Fruit fly (Drosophila melanogaster): Measurements from ENCODE around the gene CG13841.
A peak's percentile ranks its signal among the peaks of the same experiment; 100 is the strongest.

Gene CG13841

dm6 chr3R:22724149-22724973 is 43.1 kb downstream of the CG13841 start, which contains the start of gene Irp-1A (continued):
- no peak for TF ChIP-seq D (optimal IDR thresholded peaks at IDR 0.05)
- TF ChIP-seq D (GFP tag; optimal IDR thresholded peaks at IDR 0.05), result peak; percentile 33
- no peak for TF ChIP-seq CTCF (GFP tag; optimal IDR thresholded peaks at IDR 0.05)
- TF ChIP-seq NFAT (GFP tag; IDR thresholded peaks at IDR 0.05), result peak; percentile 64; the same call in 1 of the 2 replicates
- TF ChIP-seq disco-r (GFP tag; optimal IDR thresholded peaks at IDR 0.05), result no peak
- no peak for TF ChIP-seq z (GFP tag; IDR thresholded peaks at IDR 0.05)
- no peak for TF ChIP-seq ems (GFP tag; optimal IDR thresholded peaks at IDR 0.05)
- no peak for TF ChIP-seq tup (GFP tag; optimal IDR thresholded peaks at IDR 0.05)
- peak; percentile 57 for TF ChIP-seq Deaf1 (tag; optimal IDR thresholded peaks at IDR 0.05)
- TF ChIP-seq Dll (GFP tag; IDR thresholded peaks at IDR 0.05; ENCODE audit: partially characterized antibody), result peak; percentile 87
- TF ChIP-seq pho (GFP tag; optimal IDR thresholded peaks at IDR 0.05), result peak; percentile 52
- peak; percentile 58 for TF ChIP-seq Oli (tag; optimal IDR thresholded peaks at IDR 0.05)
- peak; percentile 28 to 87 for TF ChIP-seq Hr51 (GFP tag; optimal IDR thresholded peaks at IDR 0.05)
- peak; percentile 49 for TF ChIP-seq Hsf (GFP tag; optimal IDR thresholded peaks at IDR 0.05)
- peak; percentile 49 for TF ChIP-seq CG10654 (GFP tag; optimal IDR thresholded peaks at IDR 0.05)
- peak; percentile 11 for TF ChIP-seq nau (GFP tag; optimal IDR thresholded peaks at IDR 0.05)
- TF ChIP-seq CG17385 (GFP tag; optimal IDR thresholded peaks at IDR 0.05), result peak; percentile 73
- no peak for TF ChIP-seq CG3838 (GFP tag; optimal IDR thresholded peaks at IDR 0.05)
- TF ChIP-seq Myb (GFP tag; optimal IDR thresholded peaks at IDR 0.05), result peak; percentile 41
- peak; percentile 3 for TF ChIP-seq bab2 (GFP tag; optimal IDR thresholded peaks at IDR 0.05)
- no peak for TF ChIP-seq cato (GFP tag; optimal IDR thresholded peaks at IDR 0.05; ENCODE audit: borderline replicate concordance)
- no peak for TF ChIP-seq CG8944 (GFP tag; optimal IDR thresholded peaks at IDR 0.05)
- TF ChIP-seq Adf1 (GFP tag; IDR thresholded peaks at IDR 0.05), result peak; percentile 45; the same call in 1 of the 2 replicates
- TF ChIP-seq CG6175 (GFP tag; IDR thresholded peaks at IDR 0.05), result no peak
- TF ChIP-seq Bgb (GFP tag; IDR thresholded peaks at IDR 0.05; ENCODE audit: partially characterized antibody), result peak; percentile 86
- peak; percentile 59 for TF ChIP-seq pzg (GFP tag; optimal IDR thresholded peaks at IDR 0.05)
- no peak for TF ChIP-seq Jarid2 (GFP tag; optimal IDR thresholded peaks at IDR 0.05)
- TF ChIP-seq kay (GFP tag; optimal IDR thresholded peaks at IDR 0.05), result peak; percentile 64
- TF ChIP-seq vfl (GFP tag; optimal IDR thresholded peaks at IDR 0.05), result peak; percentile 23
- TF ChIP-seq D19A (tag; optimal IDR thresholded peaks at IDR 0.05), result peak; percentile 78
- peak; percentile 77 for TF ChIP-seq CG6689 (GFP tag; IDR thresholded peaks at IDR 0.05)
- TF ChIP-seq Atf6 (GFP tag; IDR thresholded peaks at IDR 0.05), result peak; percentile 83
- TF ChIP-seq CG14667 (GFP tag; IDR thresholded peaks at IDR 0.05), result peak; percentile 55; the same call in 1 of the 2 replicates
- no peak for TF ChIP-seq fd102C (GFP tag; optimal IDR thresholded peaks at IDR 0.05)
- no peak for TF ChIP-seq CG9797 (GFP tag; optimal IDR thresholded peaks at IDR 0.05)
- TF ChIP-seq Blimp-1 (GFP tag; optimal IDR thresholded peaks at IDR 0.05), result peak; percentile 84
- no peak for TF ChIP-seq CG1832 (GFP tag; optimal IDR thresholded peaks at IDR 0.05)
- peak; percentile 49 for TF ChIP-seq nerfin-2 (GFP tag; IDR thresholded peaks at IDR 0.05; ENCODE audit: partially characterized antibody)
- peak; percentile 64 for TF ChIP-seq CG14441 (GFP tag; IDR thresholded peaks at IDR 0.05)
- peak; percentile 38; the same call in 1 of the 2 replicates for TF ChIP-seq CG1024 (GFP tag; IDR thresholded peaks at IDR 0.05)
- TF ChIP-seq phol (tag; optimal IDR thresholded peaks at IDR 0.05), result peak; percentile 81
- TF ChIP-seq Spps (tag; optimal IDR thresholded peaks at IDR 0.05), result peak; percentile 62
- no peak for TF ChIP-seq Stat92E (GFP tag; optimal IDR thresholded peaks at IDR 0.05)
- TF ChIP-seq Gug (GFP tag; IDR thresholded peaks at IDR 0.05), result peak; percentile 41; the same call in 1 of the 4 replicates
- TF ChIP-seq CG12219 (GFP tag; optimal IDR thresholded peaks at IDR 0.05), result peak; percentile 45
- no peak for TF ChIP-seq TFAM (GFP tag; optimal IDR thresholded peaks at IDR 0.05)
- peak; percentile 47; the same call in 1 of the 2 replicates for TF ChIP-seq esg (GFP tag; conservative IDR thresholded peaks at IDR 0.05)
- peak; percentile 65; the same call in 1 of the 3 replicates for TF ChIP-seq gce (GFP tag; IDR thresholded peaks at IDR 0.05)
- TF ChIP-seq CG2199 (GFP tag; IDR thresholded peaks at IDR 0.05), result no peak
